Fruit fly (Drosophila melanogaster) whole organism, prepupa: ENCODE data around the gene Cerk.

Experiments
- CG10631 ChIP-seq: fragments of 200-800 bp; sonication (Bioruptor generic); optimal IDR thresholded peaks from 2 replicates; lab custom pipeline; 2016; ENCODE audit warnings: missing biosample characterization, missing genetic modification characterization
- CG10669 ChIP-seq: fragments of 200-800 bp; sonication (Bioruptor generic); optimal IDR thresholded peaks from 3 replicates; lab custom pipeline; 2018; ENCODE audit warnings: missing biosample characterization, mild to moderate bottlenecking, missing genetic modification characterization, moderate library complexity
- CG11294 ChIP-seq: fragments of 200-800 bp; sonication (Bioruptor generic); IDR thresholded peaks from 2 replicates; pipeline ENCODE4 v1.3.6; 2022; ENCODE audit warnings: missing biosample characterization, missing genetic modification characterization
- CG11762 ChIP-seq: fragments of 200-800 bp; sonication (Bioruptor generic); optimal IDR thresholded peaks from 3 replicates; lab custom pipeline; 2016; ENCODE audit warnings: missing biosample characterization, missing genetic modification characterization; ENCODE audit not compliant: insufficient read depth
- CG15336 ChIP-seq: fragments of 200-800 bp; sonication (Bioruptor generic); IDR thresholded peaks from 2 replicates; pipeline ENCODE4 v1.3.6; 2022; ENCODE audit warnings: missing biosample characterization, missing genetic modification characterization
- CG1621 ChIP-seq: fragments of 200-800 bp; sonication (Bioruptor generic); optimal IDR thresholded peaks from 3 replicates; lab custom pipeline; 2018; ENCODE audit warnings: missing biosample characterization, mild to moderate bottlenecking, missing genetic modification characterization
- CG31627 ChIP-seq: fragments of 200-800 bp; sonication (Bioruptor generic); optimal IDR thresholded peaks from 3 replicates; lab custom pipeline; 2016; ENCODE audit warnings: missing biosample characterization, missing genetic modification characterization
- CG4318 ChIP-seq: fragments of 200-800 bp; sonication (Bioruptor generic); optimal IDR thresholded peaks from 3 replicates; lab custom pipeline; 2017; ENCODE audit warnings: missing biosample characterization, mild to moderate bottlenecking, missing genetic modification characterization
- CG6276 ChIP-seq: fragments of 200-800 bp; sonication (Bioruptor generic); optimal IDR thresholded peaks from 2 replicates; lab custom pipeline; 2017; ENCODE audit warnings: missing biosample characterization, mild to moderate bottlenecking, missing genetic modification characterization
- CG6792 ChIP-seq: fragments of 200-800 bp; sonication (Bioruptor generic); optimal IDR thresholded peaks from 3 replicates; lab custom pipeline; 2016; ENCODE audit warnings: missing biosample characterization, missing genetic modification characterization
- CG6854 ChIP-seq: fragments of 200-800 bp; sonication (Bioruptor generic); optimal IDR thresholded peaks from 2 replicates; lab custom pipeline; 2017; ENCODE audit warnings: missing biosample characterization, mild to moderate bottlenecking, missing genetic modification characterization
- CG8119 ChIP-seq: fragments of 200-800 bp; sonication (Bioruptor generic); IDR thresholded peaks from 3 replicates; pipeline ENCODE4 v1.3.6; 2022; ENCODE audit warnings: missing biosample characterization, missing genetic modification characterization
- CG8319 ChIP-seq: fragments of 200-800 bp; sonication (Bioruptor generic); optimal IDR thresholded peaks from 3 replicates; lab custom pipeline; 2016; ENCODE audit warnings: missing biosample characterization, missing genetic modification characterization
- CG8632 ChIP-seq: fragments of 200-800 bp; sonication (Bioruptor generic); optimal IDR thresholded peaks from 3 replicates; lab custom pipeline; 2016; ENCODE audit warnings: missing biosample characterization, missing genetic modification characterization
- CG9139 ChIP-seq: fragments of 200-800 bp; sonication (Bioruptor generic); optimal IDR thresholded peaks from 3 replicates; lab custom pipeline; 2017; ENCODE audit warnings: missing biosample characterization, mild to moderate bottlenecking, missing genetic modification characterization
- Eip78C ChIP-seq: fragments of 200-800 bp; sonication (Bioruptor generic); peaks from one replicate; lab custom pipeline; 2016; ENCODE audit warnings: missing biosample characterization, missing genetic modification characterization
- Eip93F ChIP-seq: fragments of 200-800 bp; sonication (Bioruptor generic); optimal IDR thresholded peaks from 2 replicates; lab custom pipeline; 2016; ENCODE audit warnings: missing biosample characterization, mild to moderate bottlenecking, missing genetic modification characterization
- Ets21C ChIP-seq: fragments of 200-800 bp; sonication (Bioruptor generic); optimal IDR thresholded peaks from 3 replicates; lab custom pipeline; 2016; ENCODE audit warnings: missing biosample characterization, missing genetic modification characterization
- Gug ChIP-seq: fragments of 200-800 bp; sonication (Bioruptor generic); IDR thresholded peaks from 2 replicates; pipeline ENCODE4 v1.3.6; 2022; ENCODE audit warnings: missing biosample characterization, missing genetic modification characterization
- Hr38 ChIP-seq: sonication (Bioruptor generic); optimal IDR thresholded peaks from 2 replicates; lab custom pipeline; 2016; ENCODE audit warnings: missing biosample characterization, missing genetic modification characterization
- Met ChIP-seq: fragments of 200-800 bp; sonication (Bioruptor generic); optimal IDR thresholded peaks from 3 replicates; lab custom pipeline; 2016; ENCODE audit warnings: missing biosample characterization, missing genetic modification characterization
- OdsH ChIP-seq: fragments of 200-800 bp; sonication (Bioruptor generic); optimal IDR thresholded peaks from 3 replicates; lab custom pipeline; 2016; ENCODE audit warnings: missing biosample characterization, missing genetic modification characterization
- Smox ChIP-seq: fragments of 200-800 bp; sonication (Bioruptor generic); optimal IDR thresholded peaks from 3 replicates; lab custom pipeline; 2016; ENCODE audit warnings: missing biosample characterization, missing genetic modification characterization
- Sox14 ChIP-seq: fragments of 200-800 bp; sonication (Bioruptor generic); optimal IDR thresholded peaks from 3 replicates; lab custom pipeline; 2016; ENCODE audit warnings: missing biosample characterization, missing genetic modification characterization
- Sox15 ChIP-seq: fragments of 200-800 bp; sonication (Bioruptor generic); optimal IDR thresholded peaks from 3 replicates; lab custom pipeline; 2016; ENCODE audit warnings: missing biosample characterization, missing genetic modification characterization
- achi ChIP-seq: fragments of 200-800 bp; sonication (Bioruptor generic); optimal IDR thresholded peaks from 3 replicates; lab custom pipeline; 2016; ENCODE audit warnings: missing biosample characterization, missing genetic modification characterization
- cyc ChIP-seq: fragments of 200-800 bp; sonication (Bioruptor generic); optimal IDR thresholded peaks from 3 replicates; lab custom pipeline; 2016; ENCODE audit warnings: missing biosample characterization, missing genetic modification characterization
- dsx ChIP-seq: fragments of 200-800 bp; optimal IDR thresholded peaks from 3 replicates; lab custom pipeline; 2019; ENCODE audit warnings: missing biosample characterization, mild to moderate bottlenecking, missing genetic modification characterization, moderate library complexity; ENCODE audit not compliant: poor library complexity, severe bottlenecking
- eg ChIP-seq: fragments of 200-800 bp; sonication (Bioruptor generic); IDR thresholded peaks from 3 replicates; pipeline ENCODE4 v1.3.6; 2022; ENCODE audit warnings: missing biosample characterization, missing genetic modification characterization
- esn ChIP-seq: fragments of 200-800 bp; sonication (Bioruptor generic); optimal IDR thresholded peaks from 2 replicates; lab custom pipeline; 2016; ENCODE audit warnings: missing biosample characterization, mild to moderate bottlenecking, missing genetic modification characterization, moderate library complexity
- fd59A ChIP-seq: fragments of 200-800 bp; sonication (Bioruptor generic); optimal IDR thresholded peaks from 2 replicates; lab custom pipeline; 2017; ENCODE audit warnings: missing biosample characterization, mild to moderate bottlenecking, missing genetic modification characterization, missing genetic modification reagents
- fkh ChIP-seq: fragments of 200-800 bp; sonication (Bioruptor generic); optimal IDR thresholded peaks from 3 replicates; lab custom pipeline; 2017; ENCODE audit warnings: missing biosample characterization, mild to moderate bottlenecking, missing genetic modification characterization, moderate library complexity
- net ChIP-seq: fragments of 200-800 bp; sonication (Bioruptor generic); optimal IDR thresholded peaks from 3 replicates; lab custom pipeline; 2016; ENCODE audit warnings: missing biosample characterization, missing genetic modification characterization
- pdm3 ChIP-seq: fragments of 200-800 bp; sonication (Bioruptor generic); optimal IDR thresholded peaks from 3 replicates; lab custom pipeline; 2016; ENCODE audit warnings: missing biosample characterization, missing genetic modification characterization
- salr ChIP-seq, 2 experiments: fragments of 200-800 bp; sonication (Bioruptor generic); optimal IDR thresholded peaks; 3 replicates each; lab custom pipeline; 2016 to 2018; ENCODE audit warnings: missing biosample characterization in 2 of 2, missing genetic modification characterization in 2 of 2, mild to moderate bottlenecking in 1 of 2
- ss ChIP-seq, 2 experiments: fragments of 200-800 bp; sonication (Bioruptor generic); optimal IDR thresholded peaks; 2 replicates in 1 of 2; 3 replicates in 1 of 2; lab custom pipeline; 2017 to 2018; ENCODE audit warnings: mild to moderate bottlenecking in 2 of 2, missing biosample characterization in 2 of 2, missing genetic modification characterization in 2 of 2, moderate library complexity in 1 of 2
- svp ChIP-seq: fragments of 200-800 bp; sonication (Bioruptor generic); peaks from one replicate; lab custom pipeline; 2016; ENCODE audit warnings: missing biosample characterization, missing genetic modification characterization
- topi ChIP-seq: fragments of 200-800 bp; sonication (Bioruptor generic); optimal IDR thresholded peaks from 3 replicates; lab custom pipeline; 2016; ENCODE audit warnings: missing biosample characterization, missing genetic modification characterization

Gene Cerk

DNA sequence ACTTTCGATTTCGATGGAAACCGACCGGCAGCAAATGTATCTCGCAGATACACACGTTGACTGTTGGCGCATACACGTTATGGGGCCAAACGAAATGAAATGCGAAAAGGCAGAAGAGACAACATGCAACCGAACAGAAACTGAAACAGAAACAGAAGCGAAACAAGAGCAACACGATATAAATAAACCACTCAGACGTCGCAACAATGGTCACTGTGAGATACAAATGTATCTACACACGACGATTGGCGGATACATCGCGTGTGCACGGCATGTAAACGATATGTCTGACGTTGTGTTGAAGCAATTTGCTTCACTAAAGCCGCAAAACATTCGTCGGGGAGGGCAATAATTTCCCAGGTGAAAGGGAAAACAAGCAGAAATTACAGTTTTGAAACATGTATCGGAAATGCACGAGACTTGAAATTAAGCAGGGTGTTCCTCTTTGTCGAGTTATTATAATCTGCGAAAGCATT, 50.4 kb downstream of the Cerk start (continued):
- TF ChIP-seq CG6792 (GFP tag; lab: Kevin White, UChicago): no peak
- no peak for TF ChIP-seq CG8119
- TF ChIP-seq ss (GFP tag; optimal IDR thresholded peaks at IDR 0.05; lab: Kevin White, UChicago): peak; percentile 58 to 97
- TF ChIP-seq Hr38: no peak
- TF ChIP-seq topi (GFP tag; lab: Kevin White, UChicago): no peak
- TF ChIP-seq fd59A (GFP tag; lab: Kevin White, UChicago): no peak
- peak; percentile 20 for TF ChIP-seq achi (GFP tag; lab: Kevin White, UChicago)
- TF ChIP-seq CG8319: no peak
- peak; percentile 42 for TF ChIP-seq CG6854 (GFP tag; lab: Kevin White, UChicago)
- TF ChIP-seq esn (GFP tag; lab: Kevin White, UChicago): no peak
- no peak for TF ChIP-seq net (GFP tag; lab: Kevin White, UChicago)
- no peak for TF ChIP-seq CG15336
- no peak for TF ChIP-seq CG9139 (GFP tag; lab: Kevin White, UChicago)
- no peak for TF ChIP-seq CG8632 (GFP tag; lab: Kevin White, UChicago)
- no peak for TF ChIP-seq fkh (GFP tag; lab: Kevin White, UChicago)
- TF ChIP-seq CG11294: no peak
- no peak for TF ChIP-seq CG11762 (GFP tag; lab: Kevin White, UChicago)
- no peak for TF ChIP-seq Smox (GFP tag; lab: Kevin White, UChicago)
- no peak for TF ChIP-seq CG10669 (GFP tag; lab: Kevin White, UChicago)
- no peak for TF ChIP-seq CG10631 (GFP tag; lab: Kevin White, UChicago)
- TF ChIP-seq Sox15 (GFP tag; lab: Kevin White, UChicago): no peak
- TF ChIP-seq CG31627: no peak
- TF ChIP-seq Met (GFP tag; lab: Kevin White, UChicago): peak; percentile 5
- no peak for TF ChIP-seq CG4318 (GFP tag; lab: Kevin White, UChicago)
- TF ChIP-seq Eip78C (GFP tag; lab: Kevin White, UChicago): peak; percentile 60
- TF ChIP-seq OdsH (GFP tag; lab: Kevin White, UChicago): no peak

dm6 chr3R:5316790-5317189, 51.3 kb downstream of the Cerk start:
- TF ChIP-seq pdm3 (GFP tag; lab: Kevin White, UChicago) (no peak), Ets21C (no peak), Eip78C (GFP tag; lab: Kevin White, UChicago) (peak; percentile 55), Gug (GFP tag; lab: Robert Waterston, UW) (no peak), CG10631 (GFP tag; lab: Kevin White, UChicago) (no peak), eg (GFP tag; lab: Robert Waterston, UW) (0 out of 3 replicates have a peak, but pooled peaks have one; percentile 40), CG6276 (GFP tag; lab: Kevin White, UChicago) (peak; percentile 34), OdsH (GFP tag; lab: Kevin White, UChicago) (no peak), svp (peak; percentile 87), cyc (GFP tag; lab: Kevin White, UChicago) (no peak), CG11294 (no peak)

- TF ChIP-seq CG6792 (GFP tag; lab: Kevin White, UChicago) (no peak), CG8632 (GFP tag; lab: Kevin White, UChicago) (peak; percentile 5), Hr38 (no peak), svp (peak; percentile 27), Eip78C (GFP tag; lab: Kevin White, UChicago) (peak; percentile 53), salr (GFP tag; optimal IDR thresholded peaks at IDR 0.05; lab: Kevin White, UChicago) (peak in 1 of 2 experiments; percentile 11), CG1621 (tag; lab: Kevin White, UChicago) (peak; percentile 45), topi (GFP tag; lab: Kevin White, UChicago) (no peak), CG8119 (peak; percentile 24; the same call in 1 of the 3 replicates)
- TF ChIP-seq, all 60 proteins: peak for 6
Observed at dm6 chr3R:5315871-5316270, 52.2 kb downstream of the Cerk start.

- no peak for TF ChIP-seq Ets21C
- TF ChIP-seq esn (GFP tag; lab: Kevin White, UChicago): no peak
- no peak for TF ChIP-seq Met (GFP tag; lab: Kevin White, UChicago)
- peak in 1 of 2 experiments; percentile 54 for TF ChIP-seq ss (GFP tag; optimal IDR thresholded peaks at IDR 0.05; lab: Kevin White, UChicago)
- no peak for TF ChIP-seq Eip93F (GFP tag; lab: Kevin White, UChicago)
- TF ChIP-seq dsx (GFP tag; lab: Kevin White, UChicago): peak; percentile 19
- no peak for TF ChIP-seq cyc (GFP tag; lab: Kevin White, UChicago)
- TF ChIP-seq Sox14 (GFP tag; lab: Kevin White, UChicago): no peak
- TF ChIP-seq svp: no peak
- no peak for TF ChIP-seq CG6276 (GFP tag; lab: Kevin White, UChicago)
- TF ChIP-seq salr (GFP tag; optimal IDR thresholded peaks at IDR 0.05; lab: Kevin White, UChicago): no peak
Observed at dm6 chr3R:5315050-5315643, 53.0 kb downstream of the Cerk start.
